Worm (Caenorhabditis elegans) whole organism, early embryonic: ENCODE results near the gene K08D12.3.
"Not testable (repeated sequence)": the region's sequence is repeated elsewhere in the genome, so short reads cannot be mapped to it uniquely, and the experiment has no call there.

Experiments used
- B0310.2 ChIP-seq: sonication (generic microtip); optimal IDR thresholded peaks from 2 replicates; lab custom pipeline; 2016; ENCODE audit warnings: mild to moderate bottlenecking, missing genetic modification characterization, missing compliant biosample characterization
- aly-1 ChIP-seq: sonication (generic microtip); optimal IDR thresholded peaks from 2 replicates; lab custom pipeline; 2016; ENCODE audit warnings: missing genetic modification characterization, missing compliant biosample characterization
- ama-1 ChIP-seq: fragments of 150-350 bp; optimal IDR thresholded peaks from 2 replicates; lab custom pipeline; 2014
- ceh-13 ChIP-seq: fragments of 200-800 bp; sonication (Bioruptor generic); optimal IDR thresholded peaks from 2 replicates; lab custom pipeline; 2018; ENCODE audit warnings: mild to moderate bottlenecking, missing genetic modification characterization, missing compliant biosample characterization
- ceh-36 ChIP-seq: sonication (generic microtip); optimal IDR thresholded peaks from 2 replicates; lab custom pipeline; 2016; ENCODE audit warnings: missing genetic modification characterization, inconsistent platforms, missing compliant biosample characterization
- ets-7 ChIP-seq: sonication (generic microtip); optimal IDR thresholded peaks from 2 replicates; lab custom pipeline; 2016; ENCODE audit warnings: missing genotype, missing genetic modification characterization, missing compliant biosample characterization
- flt-1 ChIP-seq: fragments of 200-800 bp; sonication (Bioruptor generic); IDR thresholded peaks from 2 replicates; pipeline ENCODE4 v1.3.6; 2022; ENCODE audit warnings: missing genetic modification characterization, missing compliant biosample characterization
- hmbx-1 ChIP-seq: sonication (generic microtip); optimal IDR thresholded peaks from 2 replicates; lab custom pipeline; 2016; ENCODE audit warnings: mild to moderate bottlenecking, missing genetic modification characterization, missing compliant biosample characterization
- hnd-1 ChIP-seq: sonication (generic microtip); optimal IDR thresholded peaks from 2 replicates; lab custom pipeline; 2016; ENCODE audit warnings: missing genetic modification characterization, missing compliant biosample characterization
- pes-1 ChIP-seq: fragments of 200-800 bp; sonication (Bioruptor generic); IDR thresholded peaks from 2 replicates; pipeline ENCODE4 v1.3.6; 2022; ENCODE audit warnings: missing genetic modification reagents, missing genetic modification characterization, missing compliant biosample characterization
- scrt-1 ChIP-seq: fragments of 200-800 bp; sonication (Bioruptor generic); IDR thresholded peaks from 2 replicates; pipeline ENCODE4 v1.3.6; 2022; ENCODE audit warnings: missing genetic modification characterization, missing compliant biosample characterization
- tbx-11 ChIP-seq: fragments of 200-800 bp; sonication (Bioruptor generic); IDR thresholded peaks from 2 replicates; pipeline ENCODE4 v1.3.6; 2022; ENCODE audit warnings: missing genetic modification characterization, missing compliant biosample characterization
- tbx-37 ChIP-seq: fragments of 200-800 bp; sonication (Bioruptor generic); conservative IDR thresholded peaks from 2 replicates; pipeline ENCODE4 v1.3.6; 2022; ENCODE audit warnings: missing genetic modification reagents, missing genetic modification characterization, missing compliant biosample characterization
- tra-4 ChIP-seq: sonication (generic microtip); optimal IDR thresholded peaks from 2 replicates; lab custom pipeline; 2017; ENCODE audit warnings: missing genetic modification characterization, missing compliant biosample characterization

ce11 chrIV:1722463-1722862 is 12.4 kb downstream of the K08D12.3 start:
- not testable (repeated sequence) for TF ChIP-seq ets-7 (tag; lab: Kevin White, UChicago); hnd-1 (tag; lab: Kevin White, UChicago); aly-1 (tag; lab: Kevin White, UChicago); tbx-37 (GFP tag; lab: Robert Waterston, UW); tbx-11 (GFP tag; lab: Robert Waterston, UW); ama-1 (lab: Kevin White, UChicago); ceh-13 (GFP tag; lab: Kevin White, UChicago); tra-4 (tag; lab: Kevin White, UChicago); scrt-1; flt-1 (GFP tag; lab: Robert Waterston, UW); hmbx-1 (tag; lab: Kevin White, UChicago); ceh-36 (tag; lab: Kevin White, UChicago); B0310.2
- TF ChIP-seq pes-1 (GFP tag; lab: Robert Waterston, UW): peak; percentile 48; the same call in 1 of the 2 replicates
